Fruit fly (Drosophila melanogaster) Kc167 (cell line): ENCODE results near the gene Arglu1.

Source experiments
- Myc ChIP-seq: fragments of >200 bp; optimal IDR thresholded peaks from 2 replicates; lab custom pipeline; 2017; ENCODE audit warnings: missing external identifiers
- Sin3A ChIP-seq: fragments of >200 bp; optimal IDR thresholded peaks from 2 replicates; lab custom pipeline; 2018; ENCODE audit warnings: missing external identifiers
- h ChIP-seq: fragments of >200 bp; optimal IDR thresholded peaks from 3 replicates; lab custom pipeline; 2018; ENCODE audit warnings: missing external identifiers
- insv ChIP-seq: fragments of >200 bp; optimal IDR thresholded peaks from 3 replicates; lab custom pipeline; 2018; ENCODE audit warnings: missing external identifiers
- psq ChIP-seq: fragments of >200 bp; optimal IDR thresholded peaks from 2 replicates; lab custom pipeline; 2017; ENCODE audit warnings: missing external identifiers
- ttk ChIP-seq: sonication (Bioruptor generic); optimal IDR thresholded peaks from 2 replicates; lab custom pipeline; 2017; ENCODE audit warnings: missing external identifiers

Arglu1 gene

dm6 chr2L:9930280-9930679, 7.7 kb downstream of the Arglu1 start, which contains the start of gene CG42367:
Gene CG42367 (plus strand): TSS chr2L:9930580.
- TF ChIP-seq ttk (lab: Kevin White, UChicago) (no peak), psq (lab: Kevin White, UChicago) (no peak), Myc (lab: Kevin White, UChicago) (no peak), insv (no peak), h (lab: Kevin White, UChicago) (no peak), Sin3A (lab: Kevin White, UChicago) (no peak)

- no peak for TF ChIP-seq Myc (lab: Kevin White, UChicago)
- no peak for TF ChIP-seq psq (lab: Kevin White, UChicago)
- TF ChIP-seq Sin3A (lab: Kevin White, UChicago), result no peak
- TF ChIP-seq ttk (lab: Kevin White, UChicago), result no peak
- TF ChIP-seq h (lab: Kevin White, UChicago), result no peak
- TF ChIP-seq insv, result no peak
Observed at dm6 chr2L:9924765-9925164, 13.2 kb downstream of the Arglu1 start, which contains the start of the genes TbCMF46 and CG42366. Gene TbCMF46 (minus strand): TSS chr2L:9924865. Gene CG42366 (plus strand): TSS chr2L:9925161.

dm6 chr2L:9921401-9921800, 16.5 kb downstream of the Arglu1 start, which contains the start of gene CG4592:
Gene CG4592 (plus strand): TSS chr2L:9921633.
- TF ChIP-seq Sin3A (lab: Kevin White, UChicago), result no peak
- TF ChIP-seq psq (lab: Kevin White, UChicago), result no peak
- TF ChIP-seq h (lab: Kevin White, UChicago), result no peak
- no peak for TF ChIP-seq insv
- TF ChIP-seq Myc (lab: Kevin White, UChicago), result no peak
- TF ChIP-seq ttk (lab: Kevin White, UChicago), result no peak

dm6 chr2L:9919949-9920348, 18.0 kb downstream of the Arglu1 start, which contains the start of gene CG4594:
Gene CG4594 (plus strand): TSS chr2L:9920160.
- TF ChIP-seq insv (no peak), h (lab: Kevin White, UChicago) (no peak), Myc (lab: Kevin White, UChicago) (no peak), Sin3A (lab: Kevin White, UChicago) (no peak)

DNA sequence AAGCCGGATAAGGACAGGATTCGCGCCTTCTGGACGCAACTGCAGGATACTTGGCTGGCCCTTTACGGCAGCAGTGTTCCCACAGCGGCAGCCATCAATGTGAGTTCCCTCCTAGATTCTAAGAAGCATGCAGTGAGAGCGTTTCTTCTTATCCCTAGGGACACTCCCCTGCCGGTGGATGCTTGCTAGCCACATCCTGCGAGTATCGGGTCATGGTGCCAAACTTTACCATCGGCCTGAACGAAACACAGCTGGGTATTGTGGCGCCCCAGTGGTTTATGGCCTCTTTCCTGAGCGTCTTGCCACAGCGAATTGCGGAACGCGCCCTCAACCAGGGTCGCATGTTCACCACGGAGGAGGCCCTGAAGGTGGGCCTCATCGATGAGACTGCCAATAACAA, 18.7 kb downstream of the Arglu1 start:
- TF ChIP-seq Myc (lab: Kevin White, UChicago) (no peak), Sin3A (lab: Kevin White, UChicago) (no peak), insv (no peak), ttk (lab: Kevin White, UChicago) (no peak), psq (lab: Kevin White, UChicago) (no peak)

DNA sequence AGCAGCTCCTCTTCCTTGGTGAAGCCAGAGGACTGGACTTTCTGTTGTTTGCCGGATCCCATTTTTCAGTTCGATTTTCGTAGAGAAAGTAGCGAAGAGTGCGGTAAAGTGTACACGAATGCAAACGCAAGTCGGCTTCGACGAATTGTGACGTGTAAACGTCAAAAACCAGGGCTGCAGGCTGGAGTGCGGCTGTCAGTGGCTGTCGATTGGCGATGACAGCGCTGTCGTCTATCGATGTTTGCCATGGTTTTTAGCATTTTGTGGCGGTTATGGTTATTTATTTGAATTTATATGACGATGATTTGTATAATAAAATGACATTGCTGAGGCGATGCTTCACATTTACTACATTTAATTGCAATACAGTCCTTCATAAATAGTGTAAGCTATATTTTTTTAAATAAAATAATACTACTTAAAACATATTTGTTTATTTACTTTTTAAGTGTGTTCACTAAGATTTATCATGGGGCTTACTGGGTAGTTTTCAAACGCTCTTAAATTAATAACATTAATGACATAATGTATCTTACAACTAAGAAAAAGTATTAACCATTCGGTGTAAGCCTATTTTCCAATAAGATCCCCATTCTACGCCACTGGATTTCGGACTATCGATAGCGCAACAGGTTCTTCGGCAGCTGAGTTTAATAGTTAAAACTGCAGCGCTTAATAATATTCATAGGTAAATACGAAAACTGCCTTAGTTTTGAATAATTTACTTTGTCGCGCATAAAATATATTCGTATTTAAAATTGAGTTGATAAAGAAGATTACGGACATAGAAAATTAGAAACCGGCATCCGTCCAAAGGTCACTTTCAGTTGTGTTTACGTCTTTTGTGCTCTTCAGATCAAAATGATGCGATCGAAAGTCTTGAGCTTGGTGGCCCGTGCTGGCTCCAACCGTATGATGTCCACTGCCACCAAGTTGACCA, 19.6 kb downstream of the Arglu1 start, which contains the start of the genes CG5885 and CG4598:
CG5885 (minus strand) TSS at position 311 of the 940 bp plus-strand sequence.
CG4598 (plus strand) TSS at position 599 of the 940 bp plus-strand sequence.
- TF ChIP-seq h (lab: Kevin White, UChicago), result no peak
- no peak for TF ChIP-seq insv
- no peak for TF ChIP-seq ttk (lab: Kevin White, UChicago)
- TF ChIP-seq Sin3A (lab: Kevin White, UChicago), result no peak
- TF ChIP-seq Myc (lab: Kevin White, UChicago), result no peak
- TF ChIP-seq psq (lab: Kevin White, UChicago), result no peak

DNA sequence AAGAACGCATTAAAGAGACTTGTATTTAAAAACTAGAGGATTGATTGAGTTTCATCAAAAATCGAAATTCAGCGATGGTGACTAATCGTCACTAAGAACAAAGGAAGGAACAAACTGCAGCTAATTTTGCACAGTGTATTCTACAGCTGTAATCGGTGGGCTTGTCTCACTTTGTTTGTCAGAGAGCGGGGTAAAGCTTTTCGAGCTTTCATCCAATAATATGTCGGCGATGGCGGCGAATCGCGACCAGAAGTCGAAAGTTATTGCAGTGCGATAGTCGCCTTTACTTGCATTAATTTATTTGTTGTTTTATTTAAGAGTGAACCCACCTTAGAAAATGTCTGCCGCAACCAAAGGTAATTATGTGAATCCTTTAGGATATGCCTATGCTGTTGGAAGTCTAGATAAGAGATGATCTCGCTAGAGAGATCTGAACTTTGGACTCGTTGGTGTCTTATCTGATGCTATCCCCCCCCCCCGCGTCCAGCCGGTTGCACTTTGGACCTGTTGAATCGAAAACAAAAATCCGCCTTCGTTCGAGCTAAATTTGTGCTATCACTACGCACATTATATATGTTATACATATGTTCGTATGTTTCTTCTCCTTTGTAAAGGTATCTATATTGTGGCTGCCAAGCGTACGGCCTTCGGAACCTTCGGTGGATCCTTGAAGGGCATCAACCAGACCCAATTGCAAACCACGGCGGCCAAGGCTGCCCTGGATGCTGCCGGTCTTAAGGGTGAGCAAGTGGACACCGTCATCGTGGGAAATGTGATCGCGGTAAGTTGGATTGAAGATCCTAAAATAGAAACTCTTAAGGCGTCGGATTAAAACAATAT, 22.7 kb downstream of the Arglu1 start, which contains the start of gene yip2:
yip2 (plus strand) TSS at position 243 of the 840 bp plus-strand sequence.
- TF ChIP-seq insv (no peak), ttk (lab: Kevin White, UChicago) (no peak), h (lab: Kevin White, UChicago) (no peak), Myc (lab: Kevin White, UChicago) (no peak), psq (lab: Kevin White, UChicago) (no peak), Sin3A (lab: Kevin White, UChicago) (no peak)

DNA sequence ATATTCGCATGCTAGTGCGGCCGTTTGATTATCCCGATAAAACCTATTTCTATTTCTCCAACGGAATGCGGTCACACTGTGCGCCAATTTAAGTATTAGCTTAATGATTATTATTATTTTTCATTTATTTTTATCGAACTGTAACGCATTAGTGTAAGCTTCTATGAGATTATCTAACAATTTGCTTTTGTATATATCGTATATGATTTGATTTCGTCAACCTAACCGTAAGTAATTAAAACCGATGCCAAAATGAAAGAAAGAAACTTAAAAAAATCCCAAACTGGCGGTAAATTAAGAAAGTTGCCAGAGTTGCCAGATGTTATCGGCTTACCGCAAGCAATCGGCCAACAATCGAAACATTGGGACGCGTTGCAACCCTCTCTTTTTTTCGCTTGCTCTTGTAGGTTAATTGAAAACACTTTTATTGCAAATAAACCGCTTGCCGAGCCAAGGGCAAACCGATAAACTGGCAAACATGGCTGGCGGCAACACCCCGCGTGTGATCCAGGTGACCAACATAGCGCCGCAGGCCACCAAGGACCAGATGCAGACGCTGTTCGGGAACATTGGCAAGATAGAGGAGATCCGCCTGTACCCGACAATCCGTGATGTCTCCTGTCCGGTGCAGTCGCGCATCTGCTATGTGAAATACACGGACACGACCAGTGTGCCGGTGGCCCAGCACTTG, 25.2 kb downstream of the Arglu1 start, which contains the start of the genes Etl1 and Srp54:
Etl1 (minus strand) TSS at position 39 of the 691 bp plus-strand sequence.
Srp54 (plus strand) TSS at position 342 of the 691 bp plus-strand sequence.
- TF ChIP-seq insv (no peak), h (lab: Kevin White, UChicago) (no peak), Myc (lab: Kevin White, UChicago) (no peak), psq (lab: Kevin White, UChicago) (no peak), Sin3A (lab: Kevin White, UChicago) (no peak), ttk (lab: Kevin White, UChicago) (no peak)

DNA sequence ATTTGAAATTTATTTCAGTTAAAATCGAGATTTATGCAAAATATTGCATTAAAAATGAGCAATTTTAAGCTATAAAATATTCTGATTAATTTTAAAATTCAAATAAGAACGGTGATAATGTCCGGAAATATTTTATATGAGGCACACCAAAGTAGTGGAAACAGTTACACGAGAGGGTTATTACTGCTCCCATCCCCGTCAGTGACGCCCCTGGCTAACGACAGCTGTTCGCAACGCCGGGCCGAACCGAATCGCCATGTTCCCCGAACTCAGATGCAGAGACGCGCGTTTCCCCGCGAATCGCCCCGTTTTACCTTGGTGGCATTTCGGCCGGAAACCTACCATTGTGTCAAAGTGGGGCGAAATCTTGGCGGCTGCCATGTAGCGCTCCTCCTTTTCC, 26.2 kb downstream of the Arglu1 start:
- TF ChIP-seq Myc (lab: Kevin White, UChicago), result no peak
- TF ChIP-seq Sin3A (lab: Kevin White, UChicago), result no peak
- TF ChIP-seq ttk (lab: Kevin White, UChicago), result no peak
- no peak for TF ChIP-seq h (lab: Kevin White, UChicago)
- no peak for TF ChIP-seq insv
- TF ChIP-seq psq (lab: Kevin White, UChicago), result no peak

- TF ChIP-seq Myc (lab: Kevin White, UChicago) (no peak), Sin3A (lab: Kevin White, UChicago) (no peak), ttk (lab: Kevin White, UChicago) (no peak)
Observed at dm6 chr2L:9908468-9908967, 29.4 kb downstream of the Arglu1 start, which contains the start of gene CG13124. Gene CG13124 (minus strand): TSS chr2L:9908633.
